Worm (Caenorhabditis elegans) whole organism, L3 larva: ENCODE data around the gene Y51A2A.4.

Experiments
- R02D3.7 ChIP-seq: fragments of 150-350 bp; optimal IDR thresholded peaks from 2 replicates; lab custom pipeline; 2014; ENCODE audit warnings: missing biosample characterization, missing genetic modification characterization
- ZK546.5 ChIP-seq: sonication (generic microtip); optimal IDR thresholded peaks from 2 replicates; lab custom pipeline; 2017; ENCODE audit warnings: missing biosample characterization, missing genetic modification characterization
- aly-2 ChIP-seq: fragments of 150-350 bp; optimal IDR thresholded peaks from 2 replicates; lab custom pipeline; 2014; ENCODE audit warnings: missing biosample characterization, missing genetic modification characterization
- ama-1 ChIP-seq: fragments of 150-350 bp; optimal IDR thresholded peaks from 2 replicates; lab custom pipeline; 2018
- ceh-16 ChIP-seq: sonication (generic microtip); optimal IDR thresholded peaks from 2 replicates; lab custom pipeline; 2017; ENCODE audit warnings: missing biosample characterization, missing genetic modification characterization
- ceh-28 ChIP-seq: fragments of 150-350 bp; optimal IDR thresholded peaks from 2 replicates; lab custom pipeline; 2014; ENCODE audit warnings: missing biosample characterization, missing genetic modification reagents, missing genetic modification characterization
- ceh-82 ChIP-seq: fragments of 150-350 bp; optimal IDR thresholded peaks from 2 replicates; lab custom pipeline; 2014; ENCODE audit warnings: missing biosample characterization, missing genetic modification characterization
- ceh-9 ChIP-seq: sonication (generic microtip); optimal IDR thresholded peaks from 2 replicates; lab custom pipeline; 2018; ENCODE audit warnings: missing biosample characterization, missing genetic modification characterization
- daf-12 ChIP-seq: fragments of 150-350 bp; optimal IDR thresholded peaks from 2 replicates; lab custom pipeline; 2014; ENCODE audit warnings: missing biosample characterization, missing genetic modification reagents, missing genetic modification characterization
- egl-27 ChIP-seq: sonication (generic microtip); optimal IDR thresholded peaks from 4 replicates; lab custom pipeline; 2017; ENCODE audit warnings: missing biosample characterization, missing genetic modification reagents, missing genetic modification characterization
- egl-5 ChIP-seq: fragments of 150-350 bp; optimal IDR thresholded peaks from 2 replicates; lab custom pipeline; 2017; ENCODE audit warnings: missing biosample characterization, missing genetic modification reagents, missing genetic modification characterization, inconsistent platforms
- elt-2 ChIP-seq: sonication (generic microtip); optimal IDR thresholded peaks from 2 replicates; lab custom pipeline; 2016; ENCODE audit warnings: missing genetic modification reagents, mild to moderate bottlenecking, missing genetic modification characterization, missing compliant biosample characterization
- fkh-10 ChIP-seq: sonication (generic microtip); optimal IDR thresholded peaks from 2 replicates; lab custom pipeline; 2017; ENCODE audit warnings: missing biosample characterization, missing genetic modification reagents, missing genetic modification characterization
- fkh-2 ChIP-seq: fragments of 150-350 bp; optimal IDR thresholded peaks from 2 replicates; lab custom pipeline; 2014; ENCODE audit warnings: missing biosample characterization, missing genetic modification reagents, missing genetic modification characterization
- fos-1 ChIP-seq: fragments of 150-350 bp; optimal IDR thresholded peaks from 2 replicates; lab custom pipeline; 2014; ENCODE audit warnings: missing biosample characterization, missing genetic modification characterization
- hmg-11 ChIP-seq: sonication (generic microtip); optimal IDR thresholded peaks from 2 replicates; lab custom pipeline; 2016; ENCODE audit warnings: missing genetic modification characterization, missing compliant biosample characterization
- jun-1 ChIP-seq: fragments of 150-350 bp; optimal IDR thresholded peaks from 2 replicates; lab custom pipeline; 2014; ENCODE audit warnings: missing biosample characterization, missing genetic modification reagents, missing genetic modification characterization
- lin-15B ChIP-seq: fragments of 150-350 bp; optimal IDR thresholded peaks from 2 replicates; lab custom pipeline; 2014; ENCODE audit warnings: missing biosample characterization, missing genetic modification characterization
- lin-39 ChIP-seq: fragments of 150-350 bp; optimal IDR thresholded peaks from 2 replicates; lab custom pipeline; 2018; ENCODE audit warnings: missing biosample characterization, missing genetic modification reagents, missing genetic modification characterization
- lsy-12 ChIP-seq: sonication (generic microtip); optimal IDR thresholded peaks from 2 replicates; lab custom pipeline; 2016; ENCODE audit warnings: mild to moderate bottlenecking, missing genetic modification characterization, missing compliant biosample characterization
- mdl-1 ChIP-seq: fragments of 150-350 bp; optimal IDR thresholded peaks from 2 replicates; lab custom pipeline; 2014; ENCODE audit warnings: missing biosample characterization, missing genetic modification characterization
- mml-1 ChIP-seq: fragments of 150-350 bp; sonication (generic microtip); optimal IDR thresholded peaks from 3 replicates; lab custom pipeline; 2014; ENCODE audit warnings: missing biosample characterization, missing genetic modification characterization
- nfya-1 ChIP-seq: sonication (generic microtip); optimal IDR thresholded peaks from 2 replicates; lab custom pipeline; 2017; ENCODE audit warnings: missing genetic modification characterization, mild to moderate bottlenecking, missing compliant biosample characterization, antibody characterized with exemption, moderate library complexity; ENCODE audit not compliant: insufficient read depth
- nhr-11 ChIP-seq: fragments of 150-350 bp; optimal IDR thresholded peaks from 2 replicates; lab custom pipeline; 2014; ENCODE audit warnings: missing biosample characterization, missing genetic modification characterization
- nhr-12 ChIP-seq: fragments of 150-350 bp; optimal IDR thresholded peaks from 2 replicates; lab custom pipeline; 2014; ENCODE audit warnings: missing biosample characterization, missing genetic modification characterization
- nhr-23 ChIP-seq: fragments of 150-350 bp; optimal IDR thresholded peaks from 2 replicates; lab custom pipeline; 2014; ENCODE audit warnings: missing biosample characterization, missing genetic modification reagents, missing genetic modification characterization
- nhr-28 ChIP-seq: fragments of 150-350 bp; optimal IDR thresholded peaks from 2 replicates; lab custom pipeline; 2014; ENCODE audit warnings: missing biosample characterization, missing genetic modification characterization
- nhr-43 ChIP-seq: sonication (generic microtip); optimal IDR thresholded peaks from 2 replicates; lab custom pipeline; 2016; ENCODE audit warnings: mild to moderate bottlenecking, missing genetic modification characterization, missing compliant biosample characterization; ENCODE audit not compliant: poor library complexity, severe bottlenecking
- nhr-67 ChIP-seq: fragments of 150-350 bp; optimal IDR thresholded peaks from 2 replicates; lab custom pipeline; 2014; ENCODE audit warnings: missing biosample characterization, missing genetic modification characterization
- nhr-76 ChIP-seq: fragments of 150-350 bp; sonication (generic microtip); optimal IDR thresholded peaks from 5 replicates; lab custom pipeline; 2014; ENCODE audit warnings: missing biosample characterization, missing genetic modification characterization
- nhr-77 ChIP-seq: fragments of 150-350 bp; optimal IDR thresholded peaks from 2 replicates; lab custom pipeline; 2014; ENCODE audit warnings: missing biosample characterization, missing genetic modification characterization
- pha-4 ChIP-seq: fragments of 150-350 bp; optimal IDR thresholded peaks from 2 replicates; lab custom pipeline; 2014; ENCODE audit warnings: missing biosample characterization, missing genetic modification reagents, missing genetic modification characterization
- pqm-1 ChIP-seq: fragments of 150-350 bp; optimal IDR thresholded peaks from 2 replicates; lab custom pipeline; 2017; ENCODE audit warnings: missing biosample characterization, missing genetic modification characterization, inconsistent platforms
- sea-2 ChIP-seq: fragments of 150-350 bp; sonication (generic microtip); optimal IDR thresholded peaks from 4 replicates; lab custom pipeline; 2014; ENCODE audit warnings: missing biosample characterization, missing genetic modification reagents, missing genetic modification characterization
- skn-1 ChIP-seq: fragments of 150-350 bp; optimal IDR thresholded peaks from 2 replicates; lab custom pipeline; 2014; ENCODE audit warnings: missing biosample characterization, missing genetic modification characterization
- snpc-4 ChIP-seq: fragments of 150-350 bp; optimal IDR thresholded peaks from 2 replicates; lab custom pipeline; 2014; ENCODE audit warnings: missing biosample characterization, missing genetic modification characterization
- tbx-2 ChIP-seq: sonication (generic microtip); optimal IDR thresholded peaks from 2 replicates; lab custom pipeline; 2016; ENCODE audit warnings: mild to moderate bottlenecking, missing genetic modification characterization, missing compliant biosample characterization
- unc-39 ChIP-seq: sonication (generic microtip); optimal IDR thresholded peaks from 4 replicates; lab custom pipeline; 2017; ENCODE audit warnings: missing biosample characterization, missing genetic modification characterization
- unc-62 ChIP-seq: fragments of 150-350 bp; sonication (generic microtip); optimal IDR thresholded peaks from 4 replicates; lab custom pipeline; 2014; ENCODE audit warnings: missing biosample characterization, missing genetic modification reagents, missing genetic modification characterization
- zag-1 ChIP-seq: fragments of 150-350 bp; optimal IDR thresholded peaks from 2 replicates; lab custom pipeline; 2014; ENCODE audit warnings: missing biosample characterization, missing genetic modification characterization
- ztf-11 ChIP-seq: fragments of 150-350 bp; optimal IDR thresholded peaks from 2 replicates; lab custom pipeline; 2014; ENCODE audit warnings: missing biosample characterization, missing genetic modification characterization
- ztf-4 ChIP-seq: fragments of 150-350 bp; optimal IDR thresholded peaks from 2 replicates; lab custom pipeline; 2014; ENCODE audit warnings: missing biosample characterization, missing genetic modification characterization

Y51A2A.4 gene

DNA sequence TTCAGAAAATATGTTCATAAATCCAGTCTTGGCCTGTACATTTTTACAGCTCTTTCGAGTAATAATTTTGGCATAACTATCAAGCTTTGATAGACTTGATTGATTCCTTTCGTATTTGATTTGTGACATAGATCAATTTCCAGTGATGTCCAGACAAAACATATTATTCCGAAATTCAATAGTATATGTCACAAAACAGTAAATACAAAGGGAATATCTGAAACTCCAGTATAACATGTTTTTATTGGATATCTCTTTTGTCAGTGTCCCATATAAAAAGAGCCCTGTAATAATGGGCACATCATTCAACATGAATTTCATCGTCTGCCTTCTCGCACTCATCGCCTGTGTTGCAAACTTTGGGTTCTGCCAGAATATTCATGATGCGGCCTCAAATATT, at the start of gene Y51A2A.4:
TSS of gene Y51A2A.4 (plus strand) at position 301 of the 400 bp plus-strand sequence.
- TF ChIP-seq nhr-11 (tag; lab: Kevin White, UChicago) (no peak), ceh-9 (no peak), hmg-11 (no peak), ceh-16 (no peak), nhr-28 (tag; lab: Kevin White, UChicago) (no peak)

DNA sequence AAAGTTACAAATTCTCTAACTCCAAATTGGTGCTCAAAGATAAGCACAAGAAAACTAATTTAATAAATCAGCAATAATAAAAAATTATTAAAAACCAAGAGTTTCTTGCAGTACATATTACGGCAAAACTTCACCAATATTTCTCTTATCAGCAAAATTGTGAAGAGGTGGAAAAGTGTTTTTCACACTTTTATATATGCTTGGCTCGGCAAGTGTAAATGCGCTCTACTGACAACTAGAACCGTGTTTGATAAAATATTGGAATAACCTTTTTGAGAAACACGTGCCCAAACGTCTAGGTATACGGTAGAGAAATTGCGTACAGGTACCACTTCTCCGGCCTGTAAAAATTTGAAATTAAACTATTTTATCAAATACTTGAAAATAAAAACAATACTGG, 49.4 kb upstream of the Y51A2A.4 start, which contains the start of gene R10E8.8:
TSS of gene R10E8.8 (minus strand) at position 343 of the 400 bp plus-strand sequence.
- TF ChIP-seq nhr-67 (tag; lab: Kevin White, UChicago), result no peak
- peak; percentile 72 for TF ChIP-seq pqm-1 (tag; lab: Kevin White, UChicago)
- peak; percentile 17 for TF ChIP-seq nfya-1 (tag; lab: Kevin White, UChicago)
- peak; percentile 17 for TF ChIP-seq pha-4 (tag; lab: Kevin White, UChicago)
- peak; percentile 87 for TF ChIP-seq elt-2
- TF ChIP-seq lin-39 (tag; lab: Kevin White, UChicago), result no peak
- no peak for TF ChIP-seq nhr-23 (tag; lab: Kevin White, UChicago)

DNA sequence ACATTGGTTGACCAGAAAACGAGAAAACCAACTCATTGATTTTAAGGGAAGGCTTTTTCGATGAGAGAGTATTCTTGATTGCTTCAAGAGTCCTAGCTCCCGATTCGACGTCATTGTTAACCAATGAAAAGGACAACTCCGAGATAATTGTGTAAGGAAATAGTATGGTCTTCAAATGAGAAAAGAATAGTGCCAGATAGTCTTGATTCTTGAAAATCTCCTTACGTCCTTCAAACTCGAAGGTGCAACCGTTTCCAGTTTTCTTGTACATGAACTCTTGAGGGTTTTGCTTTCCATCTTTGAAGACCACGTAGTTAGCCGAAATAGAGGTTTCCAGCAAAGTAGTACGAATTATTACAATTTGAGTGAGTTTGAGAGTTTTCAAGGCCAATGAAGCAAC, 47.5 kb upstream of the Y51A2A.4 start:
- no peak for TF ChIP-seq nhr-76
- TF ChIP-seq R02D3.7, result no peak
- TF ChIP-seq egl-5, result no peak
- TF ChIP-seq ama-1, result no peak
- TF ChIP-seq ceh-28 (tag; lab: Kevin White, UChicago), result no peak
- TF ChIP-seq pqm-1 (tag; lab: Kevin White, UChicago), result no peak
- no peak for TF ChIP-seq ceh-16
- no peak for TF ChIP-seq ztf-4
- no peak for TF ChIP-seq daf-12
- TF ChIP-seq unc-39 (tag; lab: Kevin White, UChicago), result no peak
- no peak for TF ChIP-seq nhr-43 (tag; lab: Kevin White, UChicago)
- TF ChIP-seq elt-2, result no peak
- no peak for TF ChIP-seq snpc-4 (tag; lab: Kevin White, UChicago)
- no peak for TF ChIP-seq lsy-12 (tag; lab: Kevin White, UChicago)
- no peak for TF ChIP-seq ZK546.5 (tag; lab: Kevin White, UChicago)
- no peak for TF ChIP-seq mdl-1 (tag; lab: Kevin White, UChicago)
- TF ChIP-seq lin-39 (tag; lab: Kevin White, UChicago), result no peak
- TF ChIP-seq, all 47 proteins: peak for 0

DNA sequence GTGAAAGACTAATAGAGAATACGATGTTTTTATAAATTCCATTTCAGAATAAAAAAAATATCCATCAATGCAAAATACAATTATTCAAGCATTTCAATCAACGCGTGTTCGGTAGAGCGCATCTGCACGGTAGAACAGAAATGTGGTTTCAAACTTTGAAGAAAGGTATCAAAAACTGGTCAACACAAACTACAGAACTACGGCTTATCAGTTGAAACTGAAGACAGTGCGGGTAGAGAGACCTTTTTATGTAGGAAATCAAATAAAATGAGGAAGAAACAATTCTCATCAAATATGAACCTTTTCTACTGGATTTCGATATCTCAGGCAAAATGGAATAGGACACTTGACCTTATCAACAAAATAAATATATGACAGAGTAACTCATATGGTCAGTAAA, 46.3 kb upstream of the Y51A2A.4 start:
- TF ChIP-seq pqm-1 (tag; lab: Kevin White, UChicago) (peak; percentile 31), mdl-1 (tag; lab: Kevin White, UChicago) (no peak), sea-2 (GFP tag; lab: Kevin White, UChicago) (no peak), elt-2 (peak; percentile 62), fkh-10 (GFP tag; lab: Kevin White, UChicago) (no peak)

DNA sequence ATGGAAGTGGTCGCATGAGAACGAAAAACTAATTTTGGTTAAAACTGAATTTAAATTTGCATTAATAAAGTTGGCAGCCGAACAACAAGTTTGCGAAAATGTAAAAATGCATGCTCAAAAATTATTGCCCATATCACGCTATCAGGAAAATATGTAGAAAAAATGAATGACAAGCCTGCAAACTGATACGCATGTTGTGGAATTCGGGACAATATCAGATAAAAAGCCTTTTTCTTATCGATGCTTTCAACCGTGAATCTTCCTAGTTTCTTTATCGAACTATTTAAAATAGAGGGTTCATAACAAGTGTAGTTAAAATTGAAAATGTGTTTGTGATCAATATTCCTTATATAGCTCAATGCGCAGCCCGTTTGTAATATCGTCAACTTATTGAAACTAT, 44.7 kb upstream of the Y51A2A.4 start:
- TF ChIP-seq elt-2, result peak; percentile 90
- TF ChIP-seq nhr-28 (tag; lab: Kevin White, UChicago), result no peak
- no peak for TF ChIP-seq ceh-82 (tag; lab: Kevin White, UChicago)
- peak; percentile 70 for TF ChIP-seq pqm-1 (tag; lab: Kevin White, UChicago)
- TF ChIP-seq jun-1 (tag; lab: Kevin White, UChicago), result peak; percentile 18
- TF ChIP-seq, all 47 proteins: peak for 3

DNA sequence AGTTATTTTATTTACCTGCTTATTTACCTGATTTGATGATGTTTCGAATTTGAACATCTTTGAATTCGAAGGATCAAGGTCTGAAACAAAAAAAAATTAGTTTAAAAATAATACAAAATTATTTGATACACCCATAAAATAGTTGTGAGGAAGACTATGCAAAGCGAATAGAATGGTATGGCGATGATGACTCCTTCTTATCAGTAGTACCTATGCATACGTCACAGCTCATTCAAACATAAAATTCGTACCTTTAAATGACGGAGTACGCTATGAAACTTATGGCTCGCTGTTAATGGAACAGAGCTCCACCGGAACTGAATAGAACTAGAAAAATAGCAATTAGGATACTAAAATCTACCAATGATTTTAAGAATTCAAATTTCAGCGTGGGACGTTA, 38.5 kb upstream of the Y51A2A.4 start, which contains the start of gene R10E8.1:
TSS of gene R10E8.1 (minus strand) at position 178 of the 400 bp plus-strand sequence.
- no peak for TF ChIP-seq nhr-28 (tag; lab: Kevin White, UChicago)
- peak; percentile 71 for TF ChIP-seq elt-2
- TF ChIP-seq pqm-1 (tag; lab: Kevin White, UChicago), result peak; percentile 59
- no peak for TF ChIP-seq unc-62 (GFP tag; lab: Kevin White, UChicago)
- no peak for TF ChIP-seq nhr-67 (tag; lab: Kevin White, UChicago)
- no peak for TF ChIP-seq ama-1

DNA sequence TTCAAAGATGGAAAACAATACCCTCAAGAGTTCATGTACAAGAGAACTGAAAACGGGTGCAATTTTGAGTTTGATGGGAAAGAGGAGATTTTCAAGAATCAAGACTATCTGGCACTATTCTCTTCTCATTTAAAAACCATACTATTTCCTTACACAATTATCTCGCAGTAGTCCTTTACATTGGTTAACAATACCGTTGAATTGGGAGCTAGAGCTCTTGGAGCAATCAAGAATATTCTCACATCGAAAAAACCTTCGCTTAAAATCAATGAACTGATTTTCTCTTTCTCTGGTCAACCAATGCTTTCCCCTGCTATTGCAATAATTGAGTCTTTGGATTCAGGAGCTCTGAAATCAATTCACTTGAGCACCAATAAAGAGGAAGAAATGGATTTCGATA, 37.2 kb upstream of the Y51A2A.4 start, which contains the start of gene R10E8.2:
TSS of gene R10E8.2 (plus strand) at position 301 of the 400 bp plus-strand sequence.
- TF ChIP-seq ztf-4 (no peak), tbx-2 (tag; lab: Kevin White, UChicago) (no peak), fos-1 (tag; lab: Kevin White, UChicago) (no peak), nhr-28 (tag; lab: Kevin White, UChicago) (no peak), skn-1 (no peak), hmg-11 (no peak), nhr-77 (tag; lab: Kevin White, UChicago) (no peak), aly-2 (tag; lab: Kevin White, UChicago) (no peak), mml-1 (tag; lab: Kevin White, UChicago) (no peak), lin-15B (tag; lab: Kevin White, UChicago) (no peak), egl-27 (tag; lab: Kevin White, UChicago) (no peak), fkh-2 (tag; lab: Kevin White, UChicago) (no peak), nfya-1 (tag; lab: Kevin White, UChicago) (no peak), pqm-1 (tag; lab: Kevin White, UChicago) (no peak), lsy-12 (tag; lab: Kevin White, UChicago) (no peak), nhr-12 (tag; lab: Kevin White, UChicago) (no peak), zag-1 (tag; lab: Kevin White, UChicago) (no peak), ztf-11 (tag; lab: Kevin White, UChicago) (no peak)
